Worm (Caenorhabditis elegans) whole organism, L1 larva: ENCODE data around the gene nhr-126.

Experiments
- C04F5.9 ChIP-seq: sonication (generic microtip); optimal IDR thresholded peaks from 2 replicates; lab custom pipeline; 2016; ENCODE audit warnings: missing genetic modification characterization, missing compliant biosample characterization
- C16A3.4 ChIP-seq: fragments of 150-350 bp; optimal IDR thresholded peaks from 2 replicates; lab custom pipeline; 2014; ENCODE audit warnings: missing biosample characterization, missing genetic modification characterization
- aly-2 ChIP-seq: fragments of 150-350 bp; optimal IDR thresholded peaks from 2 replicates; lab custom pipeline; 2014; ENCODE audit warnings: missing biosample characterization, missing genetic modification characterization
- blmp-1 ChIP-seq: fragments of 150-350 bp; optimal IDR thresholded peaks from 2 replicates; lab custom pipeline; 2014; ENCODE audit warnings: missing biosample characterization, missing genetic modification characterization
- ceh-82 ChIP-seq, 3 experiments: fragments of 150-350 bp in 1 of 3; sonication (generic microtip) in 2 of 3; optimal IDR thresholded peaks; 2 replicates each; lab custom pipeline; 2014 to 2017; ENCODE audit warnings: missing biosample characterization in 3 of 3, missing genetic modification characterization in 3 of 3
- dsc-1 ChIP-seq: sonication (generic microtip); optimal IDR thresholded peaks from 2 replicates; lab custom pipeline; 2016; ENCODE audit warnings: mild to moderate bottlenecking, missing genetic modification characterization, missing compliant biosample characterization
- efl-3 ChIP-seq: fragments of 200-800 bp; sonication (Bioruptor generic); optimal IDR thresholded peaks from 2 replicates; lab custom pipeline; 2018; ENCODE audit warnings: mild to moderate bottlenecking, missing genetic modification characterization, missing compliant biosample characterization
- egl-13 ChIP-seq: sonication (generic microtip); optimal IDR thresholded peaks from 2 replicates; lab custom pipeline; 2016; ENCODE audit warnings: missing genotype, missing genetic modification reagents, missing genetic modification characterization, missing compliant biosample characterization
- elt-2 ChIP-seq: sonication (generic microtip); optimal IDR thresholded peaks from 2 replicates; lab custom pipeline; 2016; ENCODE audit warnings: missing genetic modification characterization, mild to moderate bottlenecking, inconsistent platforms, missing compliant biosample characterization, missing genetic modification reagents
- elt-3 ChIP-seq, 6 experiments: fragments of 150-350 bp in 1 of 6; sonication (generic microtip); optimal IDR thresholded peaks; 2 replicates each; lab custom pipeline; 2017 to 2018; ENCODE audit warnings: missing biosample characterization in 6 of 6, missing genetic modification characterization in 6 of 6, inconsistent platforms in 1 of 6
- ets-5 ChIP-seq: fragments of 200-800 bp; sonication (Bioruptor generic); IDR thresholded peaks from 2 replicates; pipeline ENCODE4 v1.3.6; 2022; ENCODE audit warnings: missing genetic modification characterization, missing compliant biosample characterization
- fkh-4 ChIP-seq: sonication (generic microtip); optimal IDR thresholded peaks from 2 replicates; lab custom pipeline; 2016; ENCODE audit warnings: missing compliant biosample characterization, missing genetic modification characterization, borderline replicate concordance
- fkh-8 ChIP-seq: sonication (generic microtip); optimal IDR thresholded peaks from 2 replicates; lab custom pipeline; 2016; ENCODE audit warnings: mild to moderate bottlenecking, missing genetic modification characterization, missing compliant biosample characterization
- fos-1 ChIP-seq: fragments of 150-350 bp; optimal IDR thresholded peaks from 2 replicates; lab custom pipeline; 2014; ENCODE audit warnings: missing biosample characterization, missing genetic modification characterization
- grh-1 ChIP-seq: fragments of 200-800 bp; sonication (Bioruptor generic); IDR thresholded peaks from 2 replicates; pipeline ENCODE4 v1.3.6; 2022; ENCODE audit warnings: missing genetic modification reagents, missing genetic modification characterization, missing compliant biosample characterization
- hlh-17 ChIP-seq: fragments of 200-800 bp; sonication (Bioruptor generic); optimal IDR thresholded peaks from 2 replicates; lab custom pipeline; 2018; ENCODE audit warnings: missing genetic modification characterization, mild to moderate bottlenecking, missing compliant biosample characterization, moderate library complexity, borderline replicate concordance
- hpl-2 ChIP-seq: fragments of 150-350 bp; optimal IDR thresholded peaks from 2 replicates; lab custom pipeline; 2014; ENCODE audit warnings: missing biosample characterization, missing genetic modification reagents, missing genetic modification characterization
- isw-1 ChIP-seq: fragments of 200-800 bp; sonication (Bioruptor generic); IDR thresholded peaks from 2 replicates; pipeline ENCODE4 v1.3.6; 2022; ENCODE audit warnings: missing genetic modification characterization, missing compliant biosample characterization
- jun-1 ChIP-seq: fragments of 150-350 bp; optimal IDR thresholded peaks from 2 replicates; lab custom pipeline; 2014; ENCODE audit warnings: missing biosample characterization, missing genetic modification reagents, missing genetic modification characterization
- lin-14 ChIP-seq: fragments of 200-800 bp; sonication (Bioruptor generic); optimal IDR thresholded peaks from 2 replicates; lab custom pipeline; 2018; ENCODE audit warnings: mild to moderate bottlenecking, missing genetic modification characterization, moderate library complexity, missing compliant biosample characterization
- lin-35 ChIP-seq, 2 experiments: fragments of 150-350 bp; optimal IDR thresholded peaks; 2 replicates each; lab custom pipeline; 2014; ENCODE audit warnings: missing biosample characterization in 2 of 2, missing genetic modification characterization in 2 of 2, missing genetic modification reagents in 2 of 2
- lin-39 ChIP-seq: fragments of 150-350 bp; optimal IDR thresholded peaks from 2 replicates; lab custom pipeline; 2014; ENCODE audit warnings: missing biosample characterization, missing genetic modification reagents, missing genetic modification characterization
- lsy-2 ChIP-seq, 2 experiments: fragments of 150-350 bp; optimal IDR thresholded peaks; 2 replicates each; lab custom pipeline; 2014; ENCODE audit warnings: missing biosample characterization in 2 of 2, missing genetic modification characterization in 2 of 2
- mdl-1 ChIP-seq, 2 experiments: fragments of 150-350 bp; optimal IDR thresholded peaks; 2 replicates each; lab custom pipeline; 2014 to 2017; ENCODE audit warnings: missing biosample characterization in 2 of 2, missing genetic modification characterization in 2 of 2, inconsistent platforms in 1 of 2
- mep-1 ChIP-seq: fragments of 150-350 bp; optimal IDR thresholded peaks from 2 replicates; lab custom pipeline; 2014; ENCODE audit warnings: missing biosample characterization, missing genetic modification characterization
- nhr-11 ChIP-seq: fragments of 150-350 bp; optimal IDR thresholded peaks from 2 replicates; lab custom pipeline; 2014; ENCODE audit warnings: missing biosample characterization, missing genetic modification characterization
- nhr-12 ChIP-seq: sonication (generic microtip); optimal IDR thresholded peaks from 2 replicates; lab custom pipeline; 2017; ENCODE audit warnings: missing biosample characterization, missing genetic modification characterization
- nhr-20 ChIP-seq: sonication (generic microtip); optimal IDR thresholded peaks from 2 replicates; lab custom pipeline; 2016; ENCODE audit warnings: mild to moderate bottlenecking, missing genetic modification characterization, missing compliant biosample characterization
- nhr-47 ChIP-seq: sonication (generic microtip); optimal IDR thresholded peaks from 2 replicates; lab custom pipeline; 2016; ENCODE audit warnings: mild to moderate bottlenecking, missing genetic modification characterization, moderate library complexity, missing compliant biosample characterization
- nhr-71 ChIP-seq: sonication (generic microtip); optimal IDR thresholded peaks from 2 replicates; lab custom pipeline; 2016; ENCODE audit warnings: mild to moderate bottlenecking, missing genetic modification characterization, moderate library complexity, missing compliant biosample characterization
- nhr-76 ChIP-seq: sonication (generic microtip); optimal IDR thresholded peaks from 2 replicates; lab custom pipeline; 2017; ENCODE audit warnings: missing biosample characterization, missing genetic modification characterization
- nhr-77 ChIP-seq: fragments of 150-350 bp; optimal IDR thresholded peaks from 2 replicates; lab custom pipeline; 2014; ENCODE audit warnings: missing biosample characterization, missing genetic modification characterization
- nhr-84 ChIP-seq: sonication (generic microtip); optimal IDR thresholded peaks from 2 replicates; lab custom pipeline; 2017; ENCODE audit warnings: missing biosample characterization, missing genetic modification characterization
- pag-3 ChIP-seq: sonication (generic microtip); optimal IDR thresholded peaks from 2 replicates; lab custom pipeline; 2017; ENCODE audit warnings: missing genetic modification characterization, mild to moderate bottlenecking, missing compliant biosample characterization, antibody characterized with exemption, borderline replicate concordance; ENCODE audit not compliant: insufficient read depth
- pax-3 ChIP-seq: fragments of 200-800 bp; sonication (Bioruptor generic); optimal IDR thresholded peaks from 2 replicates; lab custom pipeline; 2018; ENCODE audit warnings: mild to moderate bottlenecking, missing genetic modification characterization, moderate library complexity, missing compliant biosample characterization
- rnt-1 ChIP-seq: sonication (generic microtip); optimal IDR thresholded peaks from 2 replicates; lab custom pipeline; 2016; ENCODE audit warnings: mild to moderate bottlenecking, missing genetic modification characterization, moderate library complexity, missing compliant biosample characterization
- snu-23 ChIP-seq: sonication (generic microtip); optimal IDR thresholded peaks from 2 replicates; lab custom pipeline; 2016; ENCODE audit warnings: missing genetic modification characterization, missing compliant biosample characterization
- sox-4 ChIP-seq: sonication (generic microtip); optimal IDR thresholded peaks from 2 replicates; lab custom pipeline; 2016; ENCODE audit warnings: missing genetic modification characterization, missing compliant biosample characterization
- sptf-1 ChIP-seq: fragments of 150-350 bp; optimal IDR thresholded peaks from 2 replicates; lab custom pipeline; 2014; ENCODE audit warnings: missing biosample characterization, missing genetic modification characterization
- swsn-7 ChIP-seq: sonication (generic microtip); optimal IDR thresholded peaks from 2 replicates; lab custom pipeline; 2016; ENCODE audit warnings: missing genetic modification characterization, missing compliant biosample characterization
- unc-62 ChIP-seq: fragments of 150-350 bp; optimal IDR thresholded peaks from 2 replicates; lab custom pipeline; 2014; ENCODE audit warnings: missing biosample characterization, missing genetic modification reagents, missing genetic modification characterization
- unc-86 ChIP-seq: sonication (generic microtip); optimal IDR thresholded peaks from 2 replicates; lab custom pipeline; 2016; ENCODE audit warnings: missing genetic modification characterization, missing compliant biosample characterization
- zip-4 ChIP-seq: fragments of 200-800 bp; sonication (Bioruptor generic); optimal IDR thresholded peaks from 2 replicates; lab custom pipeline; 2018; ENCODE audit warnings: mild to moderate bottlenecking, missing genetic modification characterization, moderate library complexity, missing compliant biosample characterization
- ztf-11 ChIP-seq, 2 experiments: sonication (generic microtip); optimal IDR thresholded peaks; 2 replicates each; lab custom pipeline; 2016 to 2017; ENCODE audit warnings: missing genetic modification characterization in 2 of 2, missing biosample characterization in 1 of 2, missing compliant biosample characterization in 1 of 2
- ztf-4 ChIP-seq: fragments of 150-350 bp; optimal IDR thresholded peaks from 2 replicates; lab custom pipeline; 2014; ENCODE audit warnings: missing biosample characterization, missing genetic modification characterization

nhr-126 gene

ce11 chrV:2235848-2236247 lies 7.0 kb downstream of the nhr-126 start, which contains the start of gene cyp-33C4 (continued):
- TF ChIP-seq hpl-2 (no peak), C04F5.9 (tag; lab: Kevin White, UChicago) (no peak), dsc-1 (tag; lab: Kevin White, UChicago) (no peak), efl-3 (GFP tag; lab: Kevin White, UChicago) (no peak), ztf-11 (tag; optimal IDR thresholded peaks at IDR 0.05; lab: Kevin White, UChicago) (no peak), swsn-7 (tag; lab: Kevin White, UChicago) (peak; percentile 34), fos-1 (tag; lab: Kevin White, UChicago) (no peak), lsy-2 (tag; optimal IDR thresholded peaks at IDR 0.05; lab: Kevin White, UChicago) (peak in 1 of 2 experiments; percentile 42), zip-4 (GFP tag; lab: Kevin White, UChicago) (no peak), fkh-4 (no peak), nhr-76 (tag; lab: Kevin White, UChicago) (no peak), snu-23 (GFP tag; lab: Kevin White, UChicago) (peak; percentile 60), grh-1 (no peak), hlh-17 (no peak), rnt-1 (tag; lab: Kevin White, UChicago) (no peak), unc-62 (GFP tag; lab: Kevin White, UChicago) (no peak), egl-13 (no peak), unc-86 (tag; lab: Kevin White, UChicago) (no peak), lin-35 (GFP tag; optimal IDR thresholded peaks at IDR 0.05; lab: Kevin White, UChicago) (peak in 1 of 2 experiments; percentile 35), nhr-11 (tag; lab: Kevin White, UChicago) (no peak), elt-2 (tag; lab: Kevin White, UChicago) (peak; percentile 18), nhr-12 (tag; lab: Kevin White, UChicago) (no peak), nhr-20 (tag; lab: Kevin White, UChicago) (peak; percentile 86), isw-1 (no peak), nhr-77 (tag; lab: Kevin White, UChicago) (no peak)

- TF ChIP-seq lin-35 (GFP tag; optimal IDR thresholded peaks at IDR 0.05; lab: Kevin White, UChicago) (peak in 1 of 2 experiments; percentile 23), lin-39 (tag; lab: Kevin White, UChicago) (no peak), elt-3 (tag; optimal IDR thresholded peaks at IDR 0.05; lab: Kevin White, UChicago) (peak in 2 of 6 experiments; percentile 5 to 74), nhr-20 (tag; lab: Kevin White, UChicago) (peak; percentile 71)
Measured at ce11 chrV:2238012-2238411, 9.1 kb downstream of the nhr-126 start.

ce11 chrV:2242630-2243029 lies 13.7 kb downstream of the nhr-126 start, which contains the start of gene cyp-33C3:
Gene cyp-33C3 (plus strand): TSS chrV:2242778.
- TF ChIP-seq nhr-20 (tag; lab: Kevin White, UChicago) (peak; percentile 17), fkh-4 (no peak), lin-14 (GFP tag; lab: Kevin White, UChicago) (peak; percentile 56), elt-3 (tag; optimal IDR thresholded peaks at IDR 0.05; lab: Kevin White, UChicago) (peak in 1 of 6 experiments; percentile 21), blmp-1 (peak; percentile 48)

ce11 chrV:2244751-2245150 lies 15.9 kb downstream of the nhr-126 start, which contains the start of gene cyp-33C5:
Gene cyp-33C5 (plus strand): TSS chrV:2245004.
- TF ChIP-seq elt-3 (tag; optimal IDR thresholded peaks at IDR 0.05; lab: Kevin White, UChicago) (peak in 2 of 6 experiments; percentile 46 to 54), aly-2 (no peak), pax-3 (tag; lab: Kevin White, UChicago) (no peak), hpl-2 (no peak), ztf-4 (tag; lab: Kevin White, UChicago) (no peak), nhr-20 (tag; lab: Kevin White, UChicago) (peak; percentile 75), fkh-8 (tag; lab: Kevin White, UChicago) (no peak), nhr-71 (tag; lab: Kevin White, UChicago) (no peak), jun-1 (no peak), nhr-84 (tag; lab: Kevin White, UChicago) (no peak), nhr-77 (tag; lab: Kevin White, UChicago) (peak; percentile 22), elt-2 (tag; lab: Kevin White, UChicago) (peak; percentile 11), efl-3 (GFP tag; lab: Kevin White, UChicago) (no peak), nhr-47 (tag; lab: Kevin White, UChicago) (no peak), ets-5 (GFP tag; lab: Robert Waterston, UW) (no peak), pag-3 (tag; lab: Kevin White, UChicago) (no peak), grh-1 (no peak), sptf-1 (no peak), blmp-1 (peak; percentile 62), ceh-82 (tag; optimal IDR thresholded peaks at IDR 0.05; lab: Kevin White, UChicago) (peak in 1 of 3 experiments; percentile 17), mdl-1 (tag; optimal IDR thresholded peaks at IDR 0.05; lab: Kevin White, UChicago) (no peak), unc-62 (GFP tag; lab: Kevin White, UChicago) (no peak), C16A3.4 (tag; lab: Kevin White, UChicago) (no peak), ztf-11 (tag; optimal IDR thresholded peaks at IDR 0.05; lab: Kevin White, UChicago) (no peak), mep-1 (tag; lab: Kevin White, UChicago) (no peak), snu-23 (GFP tag; lab: Kevin White, UChicago) (peak; percentile 29), sox-4 (no peak)
